Fruit fly (Drosophila melanogaster) whole organism, embryonic: ENCODE results near the gene HtrA2.

Experiments
- C15 ChIP-seq: fragments of 200-800 bp; sonication (Bioruptor generic); IDR thresholded peaks from 3 replicates; pipeline ENCODE4 v1.3.6; 2022; ENCODE audit warnings: missing biosample characterization, missing genetic modification characterization
- CG10209 ChIP-seq: fragments of 200-800 bp; sonication (Bioruptor generic); optimal IDR thresholded peaks from 3 replicates; lab custom pipeline; 2017; ENCODE audit warnings: missing biosample characterization, mild to moderate bottlenecking, missing genetic modification characterization, missing genetic modification reagents
- CG10959 ChIP-seq: fragments of 200-800 bp; sonication (Bioruptor generic); IDR thresholded peaks from 2 replicates; pipeline ENCODE4 v1.3.6; 2022; ENCODE audit warnings: missing biosample characterization, missing genetic modification characterization
- CG10979 ChIP-seq: fragments of 200-800 bp; sonication (Bioruptor generic); optimal IDR thresholded peaks from 2 replicates; lab custom pipeline; 2018; ENCODE audit warnings: missing biosample characterization, mild to moderate bottlenecking, missing genetic modification characterization, moderate library complexity
- CG11456 ChIP-seq: fragments of 200-800 bp; sonication (Bioruptor generic); IDR thresholded peaks from 3 replicates; pipeline ENCODE4 v1.3.6; 2022; ENCODE audit warnings: missing biosample characterization, missing genetic modification characterization
- CG12744 ChIP-seq: fragments of 200-800 bp; sonication (Bioruptor generic); optimal IDR thresholded peaks from 2 replicates; lab custom pipeline; 2016; ENCODE audit warnings: missing biosample characterization, missing genetic modification characterization
- CG12942 ChIP-seq: fragments of 200-800 bp; sonication (Bioruptor generic); optimal IDR thresholded peaks from 3 replicates; lab custom pipeline; 2016; ENCODE audit warnings: missing biosample characterization, missing genetic modification characterization
- CG16863 ChIP-seq: fragments of 200-800 bp; sonication (Bioruptor generic); optimal IDR thresholded peaks from 3 replicates; lab custom pipeline; 2016; ENCODE audit warnings: missing biosample characterization, missing genetic modification characterization
- CG17359 ChIP-seq: fragments of 200-800 bp; sonication (Bioruptor generic); optimal IDR thresholded peaks from 3 replicates; lab custom pipeline; 2018; ENCODE audit warnings: missing biosample characterization, mild to moderate bottlenecking, missing genetic modification characterization, moderate library complexity
- CG31441 ChIP-seq: fragments of 200-800 bp; sonication (Bioruptor generic); IDR thresholded peaks from 2 replicates; pipeline ENCODE4 v1.3.6; 2022; ENCODE audit warnings: missing biosample characterization, missing genetic modification characterization
- CG32767 ChIP-seq: fragments of 200-800 bp; sonication (Bioruptor generic); IDR thresholded peaks from 2 replicates; pipeline ENCODE4 v1.3.6; 2022; ENCODE audit warnings: missing biosample characterization, missing genetic modification characterization
- CG34376 ChIP-seq: fragments of 200-800 bp; sonication (Bioruptor generic); optimal IDR thresholded peaks from 2 replicates; lab custom pipeline; 2018; ENCODE audit warnings: missing biosample characterization, mild to moderate bottlenecking, missing genetic modification characterization
- CG4854 ChIP-seq: fragments of 200-800 bp; sonication (Bioruptor generic); optimal IDR thresholded peaks from 2 replicates; lab custom pipeline; 2016; ENCODE audit warnings: missing biosample characterization, missing genetic modification characterization, inconsistent platforms
- CG8290 ChIP-seq, 3 experiments: fragments of 200-800 bp; sonication (Bioruptor generic); optimal IDR thresholded peaks; 2 replicates each; lab custom pipeline; 2016 to 2019; ENCODE audit warnings: missing biosample characterization in 3 of 3, missing genetic modification characterization in 3 of 3, mild to moderate bottlenecking in 2 of 3, moderate library complexity in 1 of 3
- CkIIα-i1 ChIP-seq: fragments of 200-800 bp; sonication (Bioruptor generic); IDR thresholded peaks from 2 replicates; pipeline ENCODE4 v1.3.6; 2022; ENCODE audit warnings: missing biosample characterization, missing genetic modification characterization
- D19B ChIP-seq: fragments of 200-800 bp; sonication (Bioruptor generic); optimal IDR thresholded peaks from 2 replicates; lab custom pipeline; 2017; ENCODE audit warnings: missing biosample characterization, mild to moderate bottlenecking, missing genetic modification characterization
- Deaf1 ChIP-seq: fragments of 200-800 bp; optimal IDR thresholded peaks from 3 replicates; lab custom pipeline; 2019; ENCODE audit warnings: missing biosample characterization, mild to moderate bottlenecking, missing genetic modification characterization, moderate library complexity
- Dip3 ChIP-seq: fragments of 200-800 bp; sonication (Bioruptor generic); optimal IDR thresholded peaks from 3 replicates; lab custom pipeline; 2016; ENCODE audit warnings: missing biosample characterization, missing genetic modification characterization
- Dll ChIP-seq: fragments of 200-800 bp; sonication (Bioruptor generic); IDR thresholded peaks from 4 replicates; pipeline ENCODE4 v1.3.6; 2022; ENCODE audit warnings: missing biosample characterization, missing genetic modification characterization; ENCODE audit not compliant: partially characterized antibody
- Fer3 ChIP-seq: fragments of 200-800 bp; sonication (Bioruptor generic); optimal IDR thresholded peaks from 2 replicates; lab custom pipeline; 2018; ENCODE audit warnings: missing biosample characterization, mild to moderate bottlenecking, missing genetic modification characterization, moderate library complexity
- Gug ChIP-seq: fragments of 200-800 bp; sonication (Bioruptor generic); IDR thresholded peaks from 4 replicates; pipeline ENCODE4 v1.3.6; 2022; ENCODE audit warnings: missing biosample characterization, missing genetic modification characterization
- H15 ChIP-seq: fragments of 200-800 bp; sonication (Bioruptor generic); IDR thresholded peaks from 3 replicates; pipeline ENCODE4 v1.3.6; 2022; ENCODE audit warnings: missing biosample characterization, missing genetic modification characterization
- HLH3B ChIP-seq: fragments of 200-800 bp; sonication (Bioruptor generic); IDR thresholded peaks from 2 replicates; pipeline ENCODE4 v1.3.6; 2022; ENCODE audit warnings: missing biosample characterization, missing genetic modification characterization
- Lhr ChIP-seq: fragments of 200-800 bp; sonication (Bioruptor generic); optimal IDR thresholded peaks from 3 replicates; lab custom pipeline; 2017; ENCODE audit warnings: mild to moderate bottlenecking, missing biosample characterization, missing genetic modification reagents, missing genetic modification characterization
- MESR4 ChIP-seq: fragments of 200-800 bp; sonication (Bioruptor generic); optimal IDR thresholded peaks from 2 replicates; lab custom pipeline; 2018; ENCODE audit warnings: missing biosample characterization, mild to moderate bottlenecking, missing genetic modification characterization, moderate library complexity
- Mes4 ChIP-seq: fragments of 200-800 bp; sonication (Bioruptor generic); optimal IDR thresholded peaks from 2 replicates; lab custom pipeline; 2016; ENCODE audit warnings: missing biosample characterization, missing genetic modification characterization
- NFAT ChIP-seq: fragments of 200-800 bp; sonication (Bioruptor generic); IDR thresholded peaks from 2 replicates; pipeline ENCODE4 v1.3.6; 2022; ENCODE audit warnings: missing biosample characterization, missing genetic modification characterization
- Tbp ChIP-seq: fragments of >200 bp; optimal IDR thresholded peaks from 2 replicates; lab custom pipeline; 2018; ENCODE audit warnings: missing biosample characterization, missing genetic modification characterization
- aop ChIP-seq: fragments of 200-800 bp; sonication (Bioruptor generic); IDR thresholded peaks from 2 replicates; pipeline ENCODE4 v1.3.6; 2022; ENCODE audit warnings: missing biosample characterization, missing genetic modification characterization
- bowl ChIP-seq: fragments of 200-800 bp; sonication (Bioruptor generic); IDR thresholded peaks from 2 replicates; pipeline ENCODE4 v1.3.6; 2022; ENCODE audit warnings: missing biosample characterization, missing genetic modification characterization
- croc ChIP-seq: fragments of 200-800 bp; sonication (Bioruptor generic); conservative IDR thresholded peaks from 3 replicates; pipeline ENCODE4 v1.3.6; 2022; ENCODE audit warnings: missing biosample characterization, missing genetic modification characterization
- dimm ChIP-seq: fragments of 200-800 bp; sonication (Bioruptor generic); IDR thresholded peaks from 2 replicates; pipeline ENCODE4 v1.3.6; 2022; ENCODE audit warnings: missing biosample characterization, missing genetic modification characterization
- emc ChIP-seq: fragments of 200-800 bp; sonication (Bioruptor generic); optimal IDR thresholded peaks from 2 replicates; lab custom pipeline; 2016; ENCODE audit warnings: missing biosample characterization, missing genetic modification characterization
- ems ChIP-seq: fragments of 200-800 bp; sonication (Bioruptor generic); optimal IDR thresholded peaks from 3 replicates; lab custom pipeline; 2016; ENCODE audit warnings: missing biosample characterization, missing genetic modification characterization
- gcm ChIP-seq: fragments of 200-800 bp; sonication (Bioruptor generic); optimal IDR thresholded peaks from 2 replicates; lab custom pipeline; 2019; ENCODE audit warnings: missing biosample characterization, mild to moderate bottlenecking, missing genetic modification characterization, moderate library complexity
- gt ChIP-seq: fragments of 200-800 bp; sonication (Bioruptor generic); IDR thresholded peaks from 2 replicates; pipeline ENCODE4 v1.3.6; 2022; ENCODE audit warnings: missing biosample characterization, missing genetic modification characterization
- jumu ChIP-seq: fragments of 200-800 bp; sonication (Bioruptor generic); optimal IDR thresholded peaks from 3 replicates; lab custom pipeline; 2016; ENCODE audit warnings: missing biosample characterization, missing genetic modification characterization
- lab ChIP-seq: fragments of 200-800 bp; sonication (Bioruptor generic); optimal IDR thresholded peaks from 3 replicates; lab custom pipeline; 2017; ENCODE audit warnings: missing biosample characterization, missing genetic modification characterization, mild to moderate bottlenecking, moderate library complexity, missing genetic modification reagents
- mld ChIP-seq: fragments of 200-800 bp; sonication (Bioruptor generic); IDR thresholded peaks from 3 replicates; pipeline ENCODE4 v1.3.6; 2022; ENCODE audit warnings: missing biosample characterization, missing genetic modification characterization; ENCODE audit not compliant: partially characterized antibody
- nmo ChIP-seq: fragments of 200-800 bp; sonication (Bioruptor generic); optimal IDR thresholded peaks from 2 replicates; lab custom pipeline; 2018; ENCODE audit warnings: missing biosample characterization, mild to moderate bottlenecking, missing genetic modification characterization, moderate library complexity
- nom ChIP-seq: fragments of 200-800 bp; sonication (Bioruptor generic); optimal IDR thresholded peaks from 2 replicates; lab custom pipeline; 2017; ENCODE audit warnings: missing biosample characterization, missing genetic modification characterization, mild to moderate bottlenecking, moderate library complexity, missing genetic modification reagents
- onecut ChIP-seq: fragments of 200-800 bp; sonication (Bioruptor generic); IDR thresholded peaks from 2 replicates; pipeline ENCODE4 v1.3.6; 2022; ENCODE audit warnings: missing biosample characterization, missing genetic modification characterization
- pfk ChIP-seq: fragments of 200-800 bp; sonication (Bioruptor generic); optimal IDR thresholded peaks from 2 replicates; lab custom pipeline; 2018; ENCODE audit warnings: missing biosample characterization, mild to moderate bottlenecking, missing genetic modification characterization, moderate library complexity
- pzg ChIP-seq: fragments of 200-800 bp; sonication (Bioruptor generic); optimal IDR thresholded peaks from 3 replicates; lab custom pipeline; 2018; ENCODE audit warnings: missing biosample characterization, mild to moderate bottlenecking, missing genetic modification characterization, moderate library complexity
- ssp ChIP-seq: fragments of 200-800 bp; sonication (Bioruptor generic); IDR thresholded peaks from 2 replicates; pipeline ENCODE4 v1.3.6; 2022; ENCODE audit warnings: missing biosample characterization, missing genetic modification characterization
- tgo ChIP-seq: fragments of 200-800 bp; sonication (Bioruptor generic); IDR thresholded peaks from 3 replicates; pipeline ENCODE4 v1.3.6; 2022; ENCODE audit warnings: missing biosample characterization, missing genetic modification characterization
- tna ChIP-seq: fragments of 200-800 bp; sonication (Bioruptor generic); IDR thresholded peaks from 2 replicates; pipeline ENCODE4 v1.3.6; 2022; ENCODE audit warnings: missing biosample characterization, missing genetic modification characterization; ENCODE audit not compliant: partially characterized antibody
- trem ChIP-seq: fragments of 200-800 bp; optimal IDR thresholded peaks from 3 replicates; lab custom pipeline; 2019; ENCODE audit warnings: missing biosample characterization, mild to moderate bottlenecking, missing genetic modification characterization, moderate library complexity
- ttk ChIP-seq: fragments of 200-800 bp; sonication (Bioruptor generic); IDR thresholded peaks from 2 replicates; pipeline ENCODE4 v2.1.2; 2022; ENCODE audit warnings: missing biosample characterization, missing genetic modification characterization
- zfh2 ChIP-seq: fragments of 200-800 bp; sonication (Bioruptor generic); optimal IDR thresholded peaks from 2 replicates; lab custom pipeline; 2016; ENCODE audit warnings: missing biosample characterization, missing genetic modification characterization

Gene HtrA2

dm6 chr3R:14478438-14479033 lies 33.0 kb downstream of the HtrA2 start (continued):
- TF ChIP-seq gcm (GFP tag; lab: Kevin White, UChicago) = peak; percentile 85
- peak; percentile 79 for TF ChIP-seq CG32767 (GFP tag; lab: Robert Waterston, UW)
- peak; percentile 33 for TF ChIP-seq ems (GFP tag; lab: Kevin White, UChicago)
- no peak for TF ChIP-seq tna (GFP tag; lab: Robert Waterston, UW)
- TF ChIP-seq CG31441 (GFP tag; lab: Robert Waterston, UW) = peak; percentile 90
- TF ChIP-seq Lhr = peak; percentile 10
- TF ChIP-seq HLH3B (GFP tag; lab: Robert Waterston, UW) = peak; percentile 75
- peak; percentile 90 for TF ChIP-seq nmo (GFP tag; lab: Kevin White, UChicago)
- TF ChIP-seq MESR4 = no peak
- no peak for TF ChIP-seq Dip3 (GFP tag; lab: Kevin White, UChicago)
- 0 out of 2 replicates have a peak, but pooled peaks have one; percentile 29 for TF ChIP-seq dimm (GFP tag; lab: Robert Waterston, UW)
- peak; percentile 62; the same call in 1 of the 2 replicates for TF ChIP-seq CG10959 (GFP tag; lab: Robert Waterston, UW)
- TF ChIP-seq CG12942 (GFP tag; lab: Kevin White, UChicago) = peak; percentile 34
- peak; percentile 43; the same call in 1 of the 2 replicates for TF ChIP-seq onecut (GFP tag; lab: Robert Waterston, UW)
- no peak for TF ChIP-seq NFAT (GFP tag; lab: Robert Waterston, UW)
- no peak for TF ChIP-seq CkIIα-i1 (GFP tag; lab: Robert Waterston, UW)
- TF ChIP-seq CG17359 (tag; lab: Kevin White, UChicago) = peak; percentile 78
- TF ChIP-seq Mes4 (GFP tag; lab: Kevin White, UChicago) = peak; percentile 4
- TF ChIP-seq Tbp (GFP tag; lab: Kevin White, UChicago) = no peak
- TF ChIP-seq CG10209 = peak; percentile 76
- no peak for TF ChIP-seq gt
- no peak for TF ChIP-seq CG34376 (GFP tag; lab: Kevin White, UChicago)
- peak; percentile 94 for TF ChIP-seq CG10979 (tag; lab: Kevin White, UChicago)
- no peak for TF ChIP-seq pzg (GFP tag; lab: Kevin White, UChicago)
- TF ChIP-seq CG12744 (GFP tag; lab: Kevin White, UChicago) = no peak
- 0 out of 3 replicates have a peak, but pooled peaks have one; percentile 37 for TF ChIP-seq C15 (GFP tag; lab: Robert Waterston, UW)
- no peak for TF ChIP-seq pfk (GFP tag; lab: Kevin White, UChicago)
- TF ChIP-seq bowl (GFP tag; lab: Robert Waterston, UW) = peak; percentile 22; the same call in 1 of the 2 replicates
- peak; percentile 20; the same call in 2 of the 4 replicates for TF ChIP-seq Gug (GFP tag; lab: Robert Waterston, UW)
- TF ChIP-seq Fer3 (tag; lab: Kevin White, UChicago) = peak; percentile 82
- TF ChIP-seq Deaf1 = peak; percentile 68
- peak; percentile 44; the same call in 1 of the 3 replicates for TF ChIP-seq H15 (GFP tag; lab: Robert Waterston, UW)
- no peak for TF ChIP-seq aop (GFP tag; lab: Robert Waterston, UW)
- TF ChIP-seq jumu (GFP tag; lab: Kevin White, UChicago) = peak; percentile 38
- peak; percentile 89 for TF ChIP-seq trem (tag; lab: Kevin White, UChicago)
- TF ChIP-seq emc (GFP tag; lab: Kevin White, UChicago) = no peak
- TF ChIP-seq nom (GFP tag; lab: Kevin White, UChicago) = no peak
- no peak for TF ChIP-seq Dll
- TF ChIP-seq D19B = peak; percentile 37
- TF ChIP-seq ssp = peak; percentile 72
- TF ChIP-seq mld (GFP tag; lab: Robert Waterston, UW) = no peak
- TF ChIP-seq CG16863 (GFP tag; lab: Kevin White, UChicago) = peak; percentile 16
- no peak for TF ChIP-seq zfh2 (GFP tag; lab: Kevin White, UChicago)
- peak; percentile 80 for TF ChIP-seq lab (GFP tag; lab: Kevin White, UChicago)
- TF ChIP-seq CG8290 (GFP tag; optimal IDR thresholded peaks at IDR 0.05; lab: Kevin White, UChicago) = peak; percentile 76
- TF ChIP-seq CG8290 (tag; optimal IDR thresholded peaks at IDR 0.05; lab: Kevin White, UChicago) = peak in 1 of 2 experiments; percentile 21
- TF ChIP-seq CG11456 (GFP tag; lab: Robert Waterston, UW) = no peak
- TF ChIP-seq ttk = peak; percentile 75
- peak; percentile 86 for TF ChIP-seq tgo (GFP tag; lab: Robert Waterston, UW)
- peak; percentile 42 for TF ChIP-seq CG4854 (GFP tag; lab: Kevin White, UChicago)
- TF ChIP-seq croc = peak; percentile 73
